Fruit fly (Drosophila melanogaster): ENCODE results near the gene Cda4.

The Cda4 gene

DNA sequence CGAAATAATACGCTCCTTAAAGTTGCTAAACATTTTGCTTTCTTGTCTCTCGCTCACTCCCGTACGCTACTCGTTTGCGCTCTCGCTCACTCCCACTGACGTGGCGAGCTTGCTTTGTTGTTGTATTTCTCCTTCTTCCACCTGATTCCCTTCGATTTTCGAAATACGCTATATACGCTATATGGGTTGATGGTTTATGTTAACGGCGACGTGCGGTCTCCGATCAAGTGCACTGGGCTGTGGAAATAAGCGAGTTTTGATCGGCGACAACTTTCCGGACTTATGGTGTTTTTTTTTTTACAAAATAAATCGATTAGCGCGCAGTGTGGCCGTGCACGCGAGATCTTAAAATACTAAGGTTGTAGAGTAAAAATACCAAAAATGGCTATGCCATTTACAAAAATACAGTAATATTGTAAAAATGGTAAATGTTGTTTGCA lies 92.4 kb downstream of the Cda4 start, which contains the start of gene CG17598 (continued):
- TF ChIP-seq CrebB (tag; optimal IDR thresholded peaks at IDR 0.05) (no peak), tap (tag; optimal IDR thresholded peaks at IDR 0.05) (no peak), br (optimal IDR thresholded peaks at IDR 0.05) (no peak), pros (GFP tag; optimal IDR thresholded peaks at IDR 0.05) (no peak), BtbVII (GFP tag; optimal IDR thresholded peaks at IDR 0.05) (no peak), inv (GFP tag; IDR thresholded peaks at IDR 0.05; ENCODE audit: partially characterized antibody) (no peak), abd-A (tag; optimal IDR thresholded peaks at IDR 0.05) (no peak), CG42726 (GFP tag; IDR thresholded peaks at IDR 0.05; ENCODE audit: partially characterized antibody) (no peak), row (GFP tag; IDR thresholded peaks at IDR 0.05) (no peak), CG30020 (tag; optimal IDR thresholded peaks at IDR 0.05) (peak; percentile 47), unpg (GFP tag; optimal IDR thresholded peaks at IDR 0.05) (no peak), CG14710 (tag; optimal IDR thresholded peaks at IDR 0.05) (peak; percentile 17), CG18262 (tag; optimal IDR thresholded peaks at IDR 0.05) (no peak), CG11696 (GFP tag; IDR thresholded peaks at IDR 0.05) (no peak), CG10274 (GFP tag; optimal IDR thresholded peaks at IDR 0.05) (no peak), croc (GFP tag; conservative IDR thresholded peaks at IDR 0.05) (no peak), Dref (GFP tag; IDR thresholded peaks at IDR 0.05) (peak; percentile 49), CG15479 (GFP tag; optimal IDR thresholded peaks at IDR 0.05) (no peak), cwo (GFP tag; optimal IDR thresholded peaks at IDR 0.05) (no peak), Vsx1 (GFP tag; optimal IDR thresholded peaks at IDR 0.05) (no peak), cad (GFP tag; optimal IDR thresholded peaks at IDR 0.05) (no peak), luna (GFP tag; optimal IDR thresholded peaks at IDR 0.05) (no peak), CG12155 (GFP tag; optimal IDR thresholded peaks at IDR 0.05) (no peak), Awh (GFP tag; IDR thresholded peaks at IDR 0.05) (no peak), CG4404 (GFP tag; IDR thresholded peaks at IDR 0.05) (no peak), Ada2b (GFP tag; IDR thresholded peaks at IDR 0.05) (no peak), CG17912 (GFP tag; optimal IDR thresholded peaks at IDR 0.05) (no peak), pnt (GFP tag; optimal IDR thresholded peaks at IDR 0.05) (no peak), CG17359 (tag; optimal IDR thresholded peaks at IDR 0.05) (no peak), Nf-YA (GFP tag; IDR thresholded peaks at IDR 0.05) (no peak), CG4360 (GFP tag; IDR thresholded peaks at IDR 0.05) (peak; percentile 93), D (optimal IDR thresholded peaks at IDR 0.05) (no peak), D (GFP tag; optimal IDR thresholded peaks at IDR 0.05) (no peak), onecut (GFP tag; IDR thresholded peaks at IDR 0.05) (peak; percentile 92), Hand (GFP tag; optimal IDR thresholded peaks at IDR 0.05) (no peak), Hey (tag; optimal IDR thresholded peaks at IDR 0.05) (no peak), Xbp1 (GFP tag; optimal IDR thresholded peaks at IDR 0.05) (peak; percentile 39), CG31365 (tag; optimal IDR thresholded peaks at IDR 0.05) (no peak), az2 (GFP tag; optimal IDR thresholded peaks at IDR 0.05) (no peak), CG2116 (GFP tag; optimal IDR thresholded peaks at IDR 0.05) (peak; percentile 34), CG9609 (GFP tag; optimal IDR thresholded peaks at IDR 0.05) (no peak), CHES-1-like (GFP tag; optimal IDR thresholded peaks at IDR 0.05) (no peak), phol (tag; optimal IDR thresholded peaks at IDR 0.05) (peak; percentile 26), CG11247 (GFP tag; IDR thresholded peaks at IDR 0.05) (no peak), cato (GFP tag; optimal IDR thresholded peaks at IDR 0.05; ENCODE audit: borderline replicate concordance) (no peak), CG6813 (GFP tag; optimal IDR thresholded peaks at IDR 0.05) (no peak), Sox102F (GFP tag; optimal IDR thresholded peaks at IDR 0.05) (no peak), CG5245 (GFP tag; optimal IDR thresholded peaks at IDR 0.05) (no peak), CG4424 (GFP tag; optimal IDR thresholded peaks at IDR 0.05) (no peak), Taf1 (GFP tag; IDR thresholded peaks at IDR 0.05) (no peak), CG1832 (GFP tag; optimal IDR thresholded peaks at IDR 0.05) (peak; percentile 85), Bgb (GFP tag; IDR thresholded peaks at IDR 0.05; ENCODE audit: partially characterized antibody) (no peak)

Measured in whole organism, embryonic.